Fruit fly (Drosophila melanogaster) whole organism, prepupa: Measurements from ENCODE around the gene CecB.

ENCODE experiments used
- Eip78C ChIP-seq: fragments of 200-800 bp; sonication (Bioruptor generic); peaks from one replicate; lab custom pipeline; 2016; ENCODE audit warnings: missing biosample characterization, missing genetic modification characterization
- OdsH ChIP-seq: fragments of 200-800 bp; sonication (Bioruptor generic); optimal IDR thresholded peaks from 3 replicates; lab custom pipeline; 2016; ENCODE audit warnings: missing biosample characterization, missing genetic modification characterization
- spab ChIP-seq: fragments of 200-800 bp; sonication (Bioruptor generic); optimal IDR thresholded peaks from 2 replicates; lab custom pipeline; 2017; ENCODE audit warnings: missing biosample characterization, mild to moderate bottlenecking, missing genetic modification characterization, missing genetic modification reagents
- topi ChIP-seq: fragments of 200-800 bp; sonication (Bioruptor generic); optimal IDR thresholded peaks from 3 replicates; lab custom pipeline; 2016; ENCODE audit warnings: missing biosample characterization, missing genetic modification characterization

DNA sequence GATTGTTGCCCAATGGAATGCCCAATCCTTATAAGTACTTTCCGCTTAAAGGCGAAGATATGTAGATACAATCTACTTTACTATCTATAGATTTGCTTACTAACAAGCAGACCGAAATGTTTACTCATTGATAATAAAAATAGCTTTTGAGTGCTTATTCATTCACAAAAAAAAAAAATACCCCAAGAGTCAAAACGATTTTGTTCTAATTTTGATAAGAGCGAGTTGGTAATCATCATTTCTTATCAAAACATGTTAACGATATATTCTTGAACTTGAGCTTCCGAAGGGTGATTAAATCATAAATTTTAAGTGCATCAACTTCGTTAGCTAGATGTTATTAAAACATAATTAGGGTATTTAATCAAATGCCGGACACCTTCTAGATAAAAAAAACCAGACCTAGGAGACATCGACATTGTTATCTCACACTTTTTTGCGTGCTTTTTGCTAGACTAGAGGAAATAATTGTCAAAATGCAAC, 36.9 kb upstream of the CecB start, which contains the start of gene CG9682:
- TF ChIP-seq OdsH (GFP tag; lab: Kevin White, UChicago) (no peak), spab (GFP tag; lab: Kevin White, UChicago) (no peak), Eip78C (GFP tag; lab: Kevin White, UChicago) (no peak), topi (GFP tag; lab: Kevin White, UChicago) (no peak)
